Worm (Caenorhabditis elegans) whole organism, L2 larva: ENCODE measurements around the gene C33B4.4.

Experiments
- F13H6.1 ChIP-seq: sonication (generic microtip); optimal IDR thresholded peaks from 2 replicates; lab custom pipeline; 2016; ENCODE audit warnings: missing genetic modification characterization, missing compliant biosample characterization
- R02D3.7 ChIP-seq: fragments of 150-350 bp; optimal IDR thresholded peaks from 2 replicates; lab custom pipeline; 2014; ENCODE audit warnings: missing biosample characterization, missing genetic modification characterization
- ZK546.5 ChIP-seq: sonication (generic microtip); optimal IDR thresholded peaks from 2 replicates; lab custom pipeline; 2017; ENCODE audit warnings: missing biosample characterization, missing genetic modification characterization
- alr-1 ChIP-seq: fragments of 150-350 bp; optimal IDR thresholded peaks from 2 replicates; lab custom pipeline; 2014; ENCODE audit warnings: missing biosample characterization, missing genetic modification characterization
- aly-2 ChIP-seq: fragments of 150-350 bp; optimal IDR thresholded peaks from 2 replicates; lab custom pipeline; 2014; ENCODE audit warnings: missing biosample characterization, missing genetic modification characterization
- ama-1 ChIP-seq: fragments of 150-350 bp; optimal IDR thresholded peaks from 2 replicates; lab custom pipeline; 2018; ENCODE audit warnings: inconsistent platforms
- blmp-1 ChIP-seq: sonication (generic microtip); optimal IDR thresholded peaks from 2 replicates; lab custom pipeline; 2017; ENCODE audit warnings: missing genetic modification characterization, mild to moderate bottlenecking, missing compliant biosample characterization, antibody characterized with exemption, moderate library complexity; ENCODE audit not compliant: insufficient read depth
- ceh-16 ChIP-seq: fragments of 150-350 bp; optimal IDR thresholded peaks from 2 replicates; lab custom pipeline; 2014; ENCODE audit warnings: missing biosample characterization, missing genetic modification characterization
- dmd-4 ChIP-seq: sonication (generic microtip); optimal IDR thresholded peaks from 2 replicates; lab custom pipeline; 2017; ENCODE audit warnings: missing biosample characterization, missing genetic modification characterization
- egl-27 ChIP-seq: sonication (generic microtip); optimal IDR thresholded peaks from 3 replicates; lab custom pipeline; 2017; ENCODE audit warnings: missing biosample characterization, missing genetic modification reagents, missing genetic modification characterization
- elt-1 ChIP-seq: fragments of 150-350 bp; optimal IDR thresholded peaks from 2 replicates; lab custom pipeline; 2014; ENCODE audit warnings: missing biosample characterization, missing genetic modification characterization
- fos-1 ChIP-seq: fragments of 150-350 bp; optimal IDR thresholded peaks from 2 replicates; lab custom pipeline; 2014; ENCODE audit warnings: missing biosample characterization, missing genetic modification characterization
- gmeb-1 ChIP-seq: fragments of 150-350 bp; optimal IDR thresholded peaks from 2 replicates; lab custom pipeline; 2014; ENCODE audit warnings: missing biosample characterization, missing genetic modification characterization
- lin-13 ChIP-seq: fragments of 150-350 bp; optimal IDR thresholded peaks from 2 replicates; lab custom pipeline; 2014; ENCODE audit warnings: missing biosample characterization, missing genetic modification reagents, missing genetic modification characterization
- lin-39 ChIP-seq: fragments of 150-350 bp; optimal IDR thresholded peaks from 2 replicates; lab custom pipeline; 2014; ENCODE audit warnings: missing biosample characterization, missing genetic modification reagents, missing genetic modification characterization
- lsy-2 ChIP-seq, 2 experiments: fragments of 150-350 bp in 1 of 2; sonication (generic microtip) in 1 of 2; optimal IDR thresholded peaks; 2 replicates each; lab custom pipeline; 2014 to 2017; ENCODE audit warnings: missing biosample characterization in 2 of 2, missing genetic modification characterization in 2 of 2
- mab-5 ChIP-seq: fragments of 150-350 bp; optimal IDR thresholded peaks from 2 replicates; lab custom pipeline; 2014; ENCODE audit warnings: missing biosample characterization, missing genetic modification characterization
- mbf-1 ChIP-seq: sonication (generic microtip); optimal IDR thresholded peaks from 2 replicates; lab custom pipeline; 2017; ENCODE audit warnings: missing biosample characterization, missing genetic modification characterization
- mdl-1 ChIP-seq, 2 experiments: fragments of 150-350 bp in 1 of 2; sonication (generic microtip) in 1 of 2; optimal IDR thresholded peaks; 2 replicates each; lab custom pipeline; 2017; ENCODE audit warnings: missing biosample characterization in 2 of 2, missing genetic modification characterization in 2 of 2
- nhr-10 ChIP-seq: sonication (generic microtip); optimal IDR thresholded peaks from 2 replicates; lab custom pipeline; 2017; ENCODE audit warnings: missing biosample characterization, missing genetic modification characterization
- nhr-11 ChIP-seq: fragments of 150-350 bp; optimal IDR thresholded peaks from 2 replicates; lab custom pipeline; 2014; ENCODE audit warnings: missing biosample characterization, missing genetic modification characterization
- nhr-12 ChIP-seq: fragments of 150-350 bp; optimal IDR thresholded peaks from 2 replicates; lab custom pipeline; 2014; ENCODE audit warnings: missing biosample characterization, missing genetic modification characterization
- nhr-129 ChIP-seq: fragments of 150-350 bp; optimal IDR thresholded peaks from 2 replicates; lab custom pipeline; 2014; ENCODE audit warnings: missing biosample characterization, missing genetic modification characterization
- nhr-21 ChIP-seq: fragments of 150-350 bp; optimal IDR thresholded peaks from 2 replicates; lab custom pipeline; 2014; ENCODE audit warnings: missing biosample characterization, missing genetic modification characterization
- nhr-23 ChIP-seq: fragments of 150-350 bp; optimal IDR thresholded peaks from 2 replicates; lab custom pipeline; 2014; ENCODE audit warnings: missing biosample characterization, missing genetic modification reagents, missing genetic modification characterization
- nhr-237 ChIP-seq: fragments of 150-350 bp; optimal IDR thresholded peaks from 2 replicates; lab custom pipeline; 2014; ENCODE audit warnings: missing biosample characterization, missing genetic modification characterization
- nhr-77 ChIP-seq: fragments of 150-350 bp; optimal IDR thresholded peaks from 2 replicates; lab custom pipeline; 2014; ENCODE audit warnings: missing biosample characterization, missing genetic modification characterization
- sem-4 ChIP-seq: fragments of 150-350 bp; optimal IDR thresholded peaks from 2 replicates; lab custom pipeline; 2014; ENCODE audit warnings: missing biosample characterization, missing genetic modification reagents, missing genetic modification characterization
- skn-1 ChIP-seq: sonication (generic microtip); optimal IDR thresholded peaks from 2 replicates; lab custom pipeline; 2017; ENCODE audit warnings: missing biosample characterization, missing genetic modification characterization
- sma-3 ChIP-seq: sonication (generic microtip); optimal IDR thresholded peaks from 2 replicates; lab custom pipeline; 2016; ENCODE audit warnings: missing genetic modification reagents, missing genetic modification characterization, missing compliant biosample characterization
- snpc-4 ChIP-seq: fragments of 150-350 bp; optimal IDR thresholded peaks from 2 replicates; lab custom pipeline; 2014; ENCODE audit warnings: missing biosample characterization, missing genetic modification characterization
- unc-39 ChIP-seq: fragments of 150-350 bp; optimal IDR thresholded peaks from 2 replicates; lab custom pipeline; 2014; ENCODE audit warnings: missing biosample characterization, missing genetic modification characterization
- unc-55 ChIP-seq: fragments of 150-350 bp; sonication (generic microtip); optimal IDR thresholded peaks from 3 replicates; lab custom pipeline; 2014; ENCODE audit warnings: missing biosample characterization, missing genetic modification reagents, missing genetic modification characterization
- unc-62 ChIP-seq: fragments of 150-350 bp; optimal IDR thresholded peaks from 2 replicates; lab custom pipeline; 2014; ENCODE audit warnings: missing biosample characterization, missing genetic modification reagents, missing genetic modification characterization
- zag-1 ChIP-seq: fragments of 150-350 bp; optimal IDR thresholded peaks from 2 replicates; lab custom pipeline; 2014; ENCODE audit warnings: missing biosample characterization, missing genetic modification characterization
- ztf-1 ChIP-seq: fragments of 200-800 bp; sonication (Bioruptor generic); conservative IDR thresholded peaks from 2 replicates; pipeline ENCODE4 v1.3.6; 2022; ENCODE audit warnings: missing genetic modification characterization, missing compliant biosample characterization
- ztf-11 ChIP-seq: sonication (generic microtip); optimal IDR thresholded peaks from 2 replicates; lab custom pipeline; 2017; ENCODE audit warnings: missing biosample characterization, missing genetic modification characterization
- ztf-4 ChIP-seq: fragments of 150-350 bp; optimal IDR thresholded peaks from 2 replicates; lab custom pipeline; 2014; ENCODE audit warnings: missing biosample characterization, missing genetic modification characterization

C33B4.4 gene

ce11 chrII:11390865-11391264 is 7.6 kb upstream of the C33B4.4 start, which contains the start of gene shn-1:
Gene shn-1 (minus strand): TSS chrII:11390965.
- TF ChIP-seq zag-1 (tag; lab: Kevin White, UChicago): no peak
- TF ChIP-seq nhr-11 (tag; lab: Kevin White, UChicago): no peak
- no peak for TF ChIP-seq ama-1
- TF ChIP-seq snpc-4 (tag; lab: Kevin White, UChicago): no peak
- no peak for TF ChIP-seq dmd-4 (tag; lab: Kevin White, UChicago)
- no peak for TF ChIP-seq sma-3
- no peak for TF ChIP-seq nhr-237 (tag; lab: Kevin White, UChicago)
- no peak for TF ChIP-seq sem-4 (tag; lab: Kevin White, UChicago)
- no peak for TF ChIP-seq nhr-23 (tag; lab: Kevin White, UChicago)
- TF ChIP-seq nhr-21 (tag; lab: Kevin White, UChicago): no peak
- no peak for TF ChIP-seq unc-39 (tag; lab: Kevin White, UChicago)
- no peak for TF ChIP-seq fos-1
- no peak for TF ChIP-seq egl-27 (tag; lab: Kevin White, UChicago)
- no peak for TF ChIP-seq blmp-1 (tag; lab: Kevin White, UChicago)
- no peak for TF ChIP-seq nhr-77 (tag; lab: Kevin White, UChicago)
- no peak for TF ChIP-seq aly-2 (tag; lab: Kevin White, UChicago)
- no peak for TF ChIP-seq ztf-11 (tag; lab: Kevin White, UChicago)
- no peak for TF ChIP-seq alr-1
- no peak for TF ChIP-seq gmeb-1 (tag; lab: Kevin White, UChicago)
- TF ChIP-seq nhr-10 (tag; lab: Kevin White, UChicago): no peak

DNA sequence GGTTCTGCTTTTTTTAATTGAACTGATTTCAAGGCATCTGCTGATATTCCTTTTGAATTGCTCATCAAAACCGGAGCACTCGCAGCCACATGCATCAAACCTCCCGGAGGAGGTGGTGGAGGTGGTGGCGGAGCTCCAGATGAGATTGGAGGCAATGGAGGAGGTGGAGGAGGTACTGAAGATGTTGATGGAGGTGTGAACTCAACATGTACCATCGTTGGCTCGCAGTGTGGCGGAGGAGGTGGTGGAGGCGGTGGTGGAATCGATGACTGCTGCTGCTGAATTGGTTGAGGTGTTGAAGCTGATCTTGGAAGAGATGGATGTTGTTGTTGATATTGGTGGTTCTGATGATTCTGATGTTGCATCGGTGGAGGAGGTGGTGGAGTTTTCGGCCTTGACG is 3.7 kb upstream of the C33B4.4 start:
- no peak for TF ChIP-seq alr-1
- no peak for TF ChIP-seq mdl-1 (tag; optimal IDR thresholded peaks at IDR 0.05; lab: Kevin White, UChicago)
- no peak for TF ChIP-seq ztf-4
- no peak for TF ChIP-seq unc-39 (tag; lab: Kevin White, UChicago)
- no peak for TF ChIP-seq fos-1
- no peak for TF ChIP-seq dmd-4 (tag; lab: Kevin White, UChicago)
- no peak for TF ChIP-seq nhr-237 (tag; lab: Kevin White, UChicago)
- no peak for TF ChIP-seq skn-1 (tag; lab: Kevin White, UChicago)
- no peak for TF ChIP-seq elt-1
- TF ChIP-seq snpc-4 (tag; lab: Kevin White, UChicago): no peak
- TF ChIP-seq, all 48 proteins: peak for 0

ce11 chrII:11384099-11384498 is 857 bp upstream of the C33B4.4 start:
- TF ChIP-seq ztf-1 (GFP tag; lab: Robert Waterston, UW) (no peak), mbf-1 (no peak), R02D3.7 (tag; lab: Kevin White, UChicago) (no peak), unc-39 (tag; lab: Kevin White, UChicago) (no peak), ZK546.5 (tag; lab: Kevin White, UChicago) (no peak), ztf-4 (no peak), unc-62 (GFP tag; lab: Kevin White, UChicago) (no peak), unc-55 (GFP tag; lab: Kevin White, UChicago) (no peak), lsy-2 (tag; optimal IDR thresholded peaks at IDR 0.05; lab: Kevin White, UChicago) (no peak), aly-2 (tag; lab: Kevin White, UChicago) (no peak), lin-13 (GFP tag; lab: Kevin White, UChicago) (no peak), F13H6.1 (tag; lab: Kevin White, UChicago) (no peak)

ce11 chrII:11377700-11378099 is 5.5 kb downstream of the C33B4.4 start:
- TF ChIP-seq gmeb-1 (tag; lab: Kevin White, UChicago): no peak
- no peak for TF ChIP-seq mbf-1
- TF ChIP-seq elt-1: no peak
- TF ChIP-seq nhr-129 (tag; lab: Kevin White, UChicago): no peak
- TF ChIP-seq blmp-1 (tag; lab: Kevin White, UChicago): no peak
- TF ChIP-seq nhr-77 (tag; lab: Kevin White, UChicago): no peak
- TF ChIP-seq zag-1 (tag; lab: Kevin White, UChicago): no peak
- TF ChIP-seq ztf-11 (tag; lab: Kevin White, UChicago): no peak
- no peak for TF ChIP-seq egl-27 (tag; lab: Kevin White, UChicago)
- TF ChIP-seq lin-39 (tag; lab: Kevin White, UChicago): no peak
- no peak for TF ChIP-seq unc-39 (tag; lab: Kevin White, UChicago)
- TF ChIP-seq mab-5 (tag; lab: Kevin White, UChicago): no peak
- TF ChIP-seq unc-55 (GFP tag; lab: Kevin White, UChicago): no peak
- no peak for TF ChIP-seq ceh-16 (tag; lab: Kevin White, UChicago)
- TF ChIP-seq ztf-4: no peak
- no peak for TF ChIP-seq nhr-12
